Worm (Caenorhabditis elegans): Measurements from ENCODE around the gene trpp-1.

trpp-1 gene

ce11 chrV:248636-249035 lies 47.2 kb downstream of the trpp-1 start:
- TF ChIP-seq mxl-1 (tag; optimal IDR thresholded peaks at IDR 0.05) (no peak), ztf-3 (GFP tag; optimal IDR thresholded peaks at IDR 0.05) (no peak), lin-26 (GFP tag; IDR thresholded peaks at IDR 0.05) (no peak), atf-7 (tag; optimal IDR thresholded peaks at IDR 0.05) (no peak), ceh-27 (GFP tag; optimal IDR thresholded peaks at IDR 0.05) (no peak), dox-1 (GFP tag; IDR thresholded peaks at IDR 0.05) (no peak), Y95B8A.8 (GFP tag; IDR thresholded peaks at IDR 0.05) (no peak), ztf-26 (tag; optimal IDR thresholded peaks at IDR 0.05) (no peak), nhr-27 (tag; optimal IDR thresholded peaks at IDR 0.05) (no peak), B0261.1 (tag; optimal IDR thresholded peaks at IDR 0.05) (no peak), nfyb-1 (GFP tag; IDR thresholded peaks at IDR 0.05) (no peak), ceh-91 (GFP tag; IDR thresholded peaks at IDR 0.05) (no peak)

DNA sequence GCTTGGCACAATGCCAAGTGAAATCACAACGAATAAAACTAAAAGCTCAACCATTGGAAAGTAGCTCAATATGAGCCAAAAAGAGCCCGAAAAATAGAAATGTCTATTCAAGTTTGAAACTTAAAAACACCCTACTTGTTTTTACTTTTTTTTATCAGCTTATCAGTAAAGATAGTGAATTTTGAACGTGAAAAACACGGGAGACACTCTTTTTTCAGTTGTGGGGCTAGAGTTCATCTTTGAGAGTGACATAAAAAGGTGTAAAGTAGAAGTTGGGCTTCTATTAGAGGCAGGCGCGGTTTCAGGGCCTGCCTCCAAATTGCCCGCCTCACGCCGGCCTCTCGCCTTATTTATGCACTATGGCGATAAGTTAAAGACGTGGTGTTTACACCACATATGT lies 50.3 kb downstream of the trpp-1 start, which contains the start of gene oac-39:
oac-39 (minus strand) TSS at position 101 of the 400 bp plus-strand sequence.
- no peak for TF ChIP-seq ceh-79 (tag; optimal IDR thresholded peaks at IDR 0.05)

Data from whole organism, young adult.